Worm (Caenorhabditis elegans): Measurements from ENCODE around the gene ucr-2.3.

ucr-2.3 gene

ce11 chrIII:842630-843029 is 37.0 kb upstream of the ucr-2.3 start, which contains the start of gene far-8:
Gene far-8, plus strand, starts transcription at chrIII:842930.
- no peak for TF ChIP-seq hlh-4 (tag; optimal IDR thresholded peaks at IDR 0.05)
- no peak for TF ChIP-seq snpc-4 (tag; optimal IDR thresholded peaks at IDR 0.05)
- TF ChIP-seq F16B12.6 (tag; optimal IDR thresholded peaks at IDR 0.05), result no peak
- TF ChIP-seq unc-98 (GFP tag; IDR thresholded peaks at IDR 0.05), result no peak
- no peak for TF ChIP-seq egl-13 (tag; optimal IDR thresholded peaks at IDR 0.05)
- TF ChIP-seq isw-1 (GFP tag; IDR thresholded peaks at IDR 0.05), result no peak

- peak; percentile 43 for TF ChIP-seq rnt-1 (tag; optimal IDR thresholded peaks at IDR 0.05)
- peak in 1 of 2 experiments; percentile 59 for TF ChIP-seq mdl-1 (tag; optimal IDR thresholded peaks at IDR 0.05)
- no peak for TF ChIP-seq nhr-76 (tag; optimal IDR thresholded peaks at IDR 0.05)
- peak; percentile 18 to 39 for TF ChIP-seq lin-35 (GFP tag; optimal IDR thresholded peaks at IDR 0.05)
- peak; percentile 8 for TF ChIP-seq skn-1 (tag; optimal IDR thresholded peaks at IDR 0.05)
- TF ChIP-seq nhr-11 (tag; optimal IDR thresholded peaks at IDR 0.05), result no peak
- TF ChIP-seq nhr-19 (GFP tag; conservative IDR thresholded peaks at IDR 0.05), result peak; percentile 36
- TF ChIP-seq ceh-88 (GFP tag; IDR thresholded peaks at IDR 0.05), result no peak
- peak; percentile 44 for TF ChIP-seq nhr-71 (tag; optimal IDR thresholded peaks at IDR 0.05)
- TF ChIP-seq elt-3 (tag; optimal IDR thresholded peaks at IDR 0.05), result peak in 1 of 6 experiments; percentile 35
- peak in 1 of 3 experiments; percentile 59 for TF ChIP-seq ceh-82 (tag; optimal IDR thresholded peaks at IDR 0.05)
- TF ChIP-seq mep-1 (tag; optimal IDR thresholded peaks at IDR 0.05), result peak; percentile 48
- TF ChIP-seq unc-130 (tag; optimal IDR thresholded peaks at IDR 0.05), result peak; percentile 37
- peak in 1 of 3 experiments; percentile 28 for TF ChIP-seq dpl-1 (GFP tag; optimal IDR thresholded peaks at IDR 0.05)
- TF ChIP-seq nhr-20 (tag; optimal IDR thresholded peaks at IDR 0.05), result peak; percentile 21
- no peak for TF ChIP-seq pqm-1 (tag; optimal IDR thresholded peaks at IDR 0.05)
- peak; percentile 49 for TF ChIP-seq snu-23 (GFP tag; optimal IDR thresholded peaks at IDR 0.05)
- TF ChIP-seq lsy-2 (tag; optimal IDR thresholded peaks at IDR 0.05), result peak in 1 of 2 experiments; percentile 19
- TF ChIP-seq efl-1 (optimal IDR thresholded peaks at IDR 0.05), result peak; percentile 6 to 15
- TF ChIP-seq efl-1 (GFP tag; optimal IDR thresholded peaks at IDR 0.05 in 1 of 2), result peak; percentile 6 to 79
- TF ChIP-seq C34B4.2 (tag; optimal IDR thresholded peaks at IDR 0.05), result no peak
- peak; percentile 91 for TF ChIP-seq lin-14 (GFP tag; optimal IDR thresholded peaks at IDR 0.05)
- TF ChIP-seq nhr-47 (tag; optimal IDR thresholded peaks at IDR 0.05), result no peak
Observed at ce11 chrIII:843999-844398, 35.7 kb upstream of the ucr-2.3 start.

- TF ChIP-seq mef-2 (tag; optimal IDR thresholded peaks at IDR 0.05) (no peak), grh-1 (GFP tag; IDR thresholded peaks at IDR 0.05) (no peak), lsy-2 (tag; optimal IDR thresholded peaks at IDR 0.05) (peak in 1 of 2 experiments; percentile 4), efl-1 (optimal IDR thresholded peaks at IDR 0.05) (no peak), efl-1 (GFP tag; optimal IDR thresholded peaks at IDR 0.05 in 1 of 2) (peak in 1 of 2 experiments; percentile 92), rnt-1 (tag; optimal IDR thresholded peaks at IDR 0.05) (peak; percentile 39)
Observed at ce11 chrIII:844577-844976, 35.1 kb upstream of the ucr-2.3 start.

- TF ChIP-seq dsc-1 (tag; optimal IDR thresholded peaks at IDR 0.05), result peak; percentile 29
- TF ChIP-seq rnt-1 (tag; optimal IDR thresholded peaks at IDR 0.05), result no peak
- peak; percentile 73 for TF ChIP-seq nhr-90 (tag; optimal IDR thresholded peaks at IDR 0.05; ENCODE audit: poor library complexity)
- TF ChIP-seq hpl-2 (GFP tag; optimal IDR thresholded peaks at IDR 0.05), result no peak
- no peak for TF ChIP-seq nhr-11 (tag; optimal IDR thresholded peaks at IDR 0.05)
- TF ChIP-seq snu-23 (GFP tag; optimal IDR thresholded peaks at IDR 0.05), result peak; percentile 69
- TF ChIP-seq mef-2 (tag; optimal IDR thresholded peaks at IDR 0.05), result no peak
- TF ChIP-seq tlp-1 (tag; optimal IDR thresholded peaks at IDR 0.05), result no peak
- peak; percentile 21 for TF ChIP-seq lin-15B (tag; optimal IDR thresholded peaks at IDR 0.05)
- no peak for TF ChIP-seq lin-13 (GFP tag; optimal IDR thresholded peaks at IDR 0.05)
- no peak for TF ChIP-seq F16B12.6 (tag; optimal IDR thresholded peaks at IDR 0.05)
- peak; percentile 23 for TF ChIP-seq blmp-1 (tag; optimal IDR thresholded peaks at IDR 0.05)
- TF ChIP-seq sox-4 (tag; optimal IDR thresholded peaks at IDR 0.05), result peak; percentile 35
- peak; percentile 69 for TF ChIP-seq nhr-19 (GFP tag; conservative IDR thresholded peaks at IDR 0.05)
- peak; percentile 19 for TF ChIP-seq xbp-1 (tag; optimal IDR thresholded peaks at IDR 0.05)
- no peak for TF ChIP-seq zag-1 (tag; optimal IDR thresholded peaks at IDR 0.05)
- no peak for TF ChIP-seq aha-1 (tag; optimal IDR thresholded peaks at IDR 0.05)
- no peak for TF ChIP-seq pag-3 (tag; optimal IDR thresholded peaks at IDR 0.05; ENCODE audit: borderline replicate concordance, insufficient read depth)
- TF ChIP-seq nhr-85 (tag), result peak; percentile 78
- TF ChIP-seq ceh-88 (GFP tag; IDR thresholded peaks at IDR 0.05), result no peak
- peak; percentile 70 for TF ChIP-seq nhr-71 (tag; optimal IDR thresholded peaks at IDR 0.05)
- TF ChIP-seq unc-62 (GFP tag; optimal IDR thresholded peaks at IDR 0.05), result no peak
- 0 out of 2 replicates have a peak, but pooled peaks have one; percentile 5 for TF ChIP-seq isw-1 (GFP tag; IDR thresholded peaks at IDR 0.05)
- TF ChIP-seq mdl-1 (tag; optimal IDR thresholded peaks at IDR 0.05), result peak in 1 of 2 experiments; percentile 43
- TF ChIP-seq nhr-47 (tag; optimal IDR thresholded peaks at IDR 0.05), result peak; percentile 71
- no peak for TF ChIP-seq nhr-12 (tag; optimal IDR thresholded peaks at IDR 0.05)
- no peak for TF ChIP-seq ztf-4 (tag; optimal IDR thresholded peaks at IDR 0.05)
Observed at ce11 chrIII:845485-845884, 34.2 kb upstream of the ucr-2.3 start, which contains the start of gene K02F3.2. Gene K02F3.2, plus strand, starts transcription at chrIII:845841.
